Fruit fly (Drosophila melanogaster) Kc167 (cell line): Measurements from ENCODE around the gene CG5466.

Experiments used
- h ChIP-seq: fragments of >200 bp; optimal IDR thresholded peaks from 3 replicates; lab custom pipeline; 2018; ENCODE audit warnings: missing external identifiers
- psq ChIP-seq: fragments of >200 bp; optimal IDR thresholded peaks from 2 replicates; lab custom pipeline; 2017; ENCODE audit warnings: missing external identifiers
- ttk ChIP-seq: sonication (Bioruptor generic); optimal IDR thresholded peaks from 2 replicates; lab custom pipeline; 2017; ENCODE audit warnings: missing external identifiers

dm6 chr3R:20626123-20626522 is 8.4 kb downstream of the CG5466 start:
- TF ChIP-seq ttk (no peak), h (lab: Kevin White, UChicago) (no peak), psq (lab: Kevin White, UChicago) (no peak)
